Fruit fly (Drosophila melanogaster) whole organism, embryonic: ENCODE measurements around the gene CG9270.
A peak's percentile ranks its signal among the peaks of the same experiment; 100 is the strongest.

ENCODE experiments used
- Ada2b ChIP-seq: fragments of 200-800 bp; sonication (Bioruptor generic); IDR thresholded peaks from 2 replicates; pipeline ENCODE4 v1.3.6; 2022; ENCODE audit warnings: missing biosample characterization, missing genetic modification characterization
- Blimp-1 ChIP-seq: fragments of 200-800 bp; sonication (Bioruptor generic); optimal IDR thresholded peaks from 3 replicates; lab custom pipeline; 2018; ENCODE audit warnings: missing biosample characterization, missing genetic modification characterization, mild to moderate bottlenecking, moderate library complexity, missing genetic modification reagents
- CG12659 ChIP-seq: fragments of 200-800 bp; sonication (Bioruptor generic); optimal IDR thresholded peaks from 3 replicates; lab custom pipeline; 2017; ENCODE audit warnings: mild to moderate bottlenecking, missing biosample characterization, missing genetic modification reagents, missing genetic modification characterization
- CG16779 ChIP-seq: fragments of 200-800 bp; sonication (Bioruptor generic); IDR thresholded peaks from 2 replicates; pipeline ENCODE4 v1.3.6; 2022; ENCODE audit warnings: missing biosample characterization, missing genetic modification characterization
- CG17802 ChIP-seq: fragments of 200-800 bp; sonication (Bioruptor generic); optimal IDR thresholded peaks from 2 replicates; lab custom pipeline; 2018; ENCODE audit warnings: missing biosample characterization, mild to moderate bottlenecking, missing genetic modification characterization, moderate library complexity
- CG30431 ChIP-seq: fragments of 200-800 bp; sonication (Bioruptor generic); optimal IDR thresholded peaks from 2 replicates; lab custom pipeline; 2017; ENCODE audit warnings: missing biosample characterization, missing genetic modification characterization
- CG3065 ChIP-seq: fragments of 200-800 bp; sonication (Bioruptor generic); optimal IDR thresholded peaks from 2 replicates; lab custom pipeline; 2016; ENCODE audit warnings: missing biosample characterization, missing genetic modification characterization
- CG31365 ChIP-seq: fragments of 200-800 bp; sonication (Bioruptor generic); optimal IDR thresholded peaks from 2 replicates; lab custom pipeline; 2018; ENCODE audit warnings: missing biosample characterization, mild to moderate bottlenecking, missing genetic modification characterization
- CG31441 ChIP-seq: fragments of 200-800 bp; sonication (Bioruptor generic); IDR thresholded peaks from 2 replicates; pipeline ENCODE4 v1.3.6; 2022; ENCODE audit warnings: missing biosample characterization, missing genetic modification characterization
- CG32767 ChIP-seq: fragments of 200-800 bp; sonication (Bioruptor generic); IDR thresholded peaks from 2 replicates; pipeline ENCODE4 v1.3.6; 2022; ENCODE audit warnings: missing biosample characterization, missing genetic modification characterization
- CG3407 ChIP-seq: fragments of 200-800 bp; sonication (Bioruptor generic); optimal IDR thresholded peaks from 2 replicates; lab custom pipeline; 2018; ENCODE audit warnings: missing biosample characterization, mild to moderate bottlenecking, missing genetic modification characterization
- CG34224 ChIP-seq: fragments of 200-800 bp; sonication (Bioruptor generic); IDR thresholded peaks from 3 replicates; pipeline ENCODE4 v1.3.6; 2022; ENCODE audit warnings: missing biosample characterization, missing genetic modification characterization; ENCODE audit not compliant: partially characterized antibody
- CG5245 ChIP-seq: fragments of 200-800 bp; sonication (Bioruptor generic); optimal IDR thresholded peaks from 3 replicates; lab custom pipeline; 2016; ENCODE audit warnings: missing biosample characterization, missing genetic modification characterization
- CG6254 ChIP-seq: fragments of 200-800 bp; sonication (Bioruptor generic); optimal IDR thresholded peaks from 3 replicates; lab custom pipeline; 2017; ENCODE audit warnings: mild to moderate bottlenecking, missing biosample characterization, missing genetic modification reagents, missing genetic modification characterization
- CG7372 ChIP-seq: fragments of 200-800 bp; sonication (Bioruptor generic); IDR thresholded peaks from 2 replicates; pipeline ENCODE4 v1.3.6; 2022; ENCODE audit warnings: missing biosample characterization, missing genetic modification characterization
- CG7839 ChIP-seq: fragments of 200-800 bp; sonication (Bioruptor generic); optimal IDR thresholded peaks from 3 replicates; lab custom pipeline; 2018; ENCODE audit warnings: missing biosample characterization, mild to moderate bottlenecking, missing genetic modification characterization, moderate library complexity
- CG7963 ChIP-seq: fragments of 200-800 bp; sonication (Bioruptor generic); IDR thresholded peaks from 3 replicates; pipeline ENCODE4 v1.3.6; 2022; ENCODE audit warnings: missing biosample characterization, missing genetic modification characterization; ENCODE audit not compliant: partially characterized antibody
- CG8089 ChIP-seq: fragments of 200-800 bp; sonication (Bioruptor generic); optimal IDR thresholded peaks from 3 replicates; lab custom pipeline; 2016; ENCODE audit warnings: missing biosample characterization, missing genetic modification characterization
- CG8281 ChIP-seq: fragments of 200-800 bp; sonication (Bioruptor generic); optimal IDR thresholded peaks from 2 replicates; lab custom pipeline; 2018; ENCODE audit warnings: missing biosample characterization, mild to moderate bottlenecking, missing genetic modification characterization, moderate library complexity
- Chrac-16 ChIP-seq: fragments of 200-800 bp; sonication (Bioruptor generic); optimal IDR thresholded peaks from 3 replicates; lab custom pipeline; 2016; ENCODE audit warnings: missing biosample characterization, missing genetic modification characterization
- D ChIP-seq, 2 experiments: fragments of 200-800 bp in 1 of 2; fragments of >200 bp in 1 of 2; sonication (Bioruptor generic) in 1 of 2; optimal IDR thresholded peaks; 2 replicates in 1 of 2; 3 replicates in 1 of 2; lab custom pipeline; 2017; ENCODE audit warnings: mild to moderate bottlenecking in 1 of 2, missing biosample characterization in 1 of 2, missing genetic modification characterization in 1 of 2, missing genetic modification reagents in 1 of 2
- Dip3 ChIP-seq: fragments of 200-800 bp; sonication (Bioruptor generic); optimal IDR thresholded peaks from 3 replicates; lab custom pipeline; 2016; ENCODE audit warnings: missing biosample characterization, missing genetic modification characterization
- Dll ChIP-seq: fragments of 200-800 bp; sonication (Bioruptor generic); IDR thresholded peaks from 4 replicates; pipeline ENCODE4 v1.3.6; 2022; ENCODE audit warnings: missing biosample characterization, missing genetic modification characterization; ENCODE audit not compliant: partially characterized antibody
- Dp ChIP-seq: fragments of 200-800 bp; sonication (Bioruptor generic); optimal IDR thresholded peaks from 2 replicates; lab custom pipeline; 2018; ENCODE audit warnings: missing biosample characterization, mild to moderate bottlenecking, missing genetic modification characterization, moderate library complexity
- Dref ChIP-seq: fragments of 200-800 bp; sonication (Bioruptor generic); IDR thresholded peaks from 2 replicates; pipeline ENCODE4 v1.3.6; 2022; ENCODE audit warnings: missing biosample characterization, missing genetic modification characterization
- ERR ChIP-seq: fragments of 200-800 bp; sonication (Bioruptor generic); optimal IDR thresholded peaks from 2 replicates; lab custom pipeline; 2016; ENCODE audit warnings: missing biosample characterization, missing genetic modification characterization
- Hmx ChIP-seq: fragments of 200-800 bp; sonication (Bioruptor generic); optimal IDR thresholded peaks from 2 replicates; lab custom pipeline; 2016; ENCODE audit warnings: missing biosample characterization, missing genetic modification characterization
- Lpt ChIP-seq: fragments of >200 bp; optimal IDR thresholded peaks from 2 replicates; lab custom pipeline; 2018; ENCODE audit warnings: missing biosample characterization, missing genetic modification characterization
- Myb ChIP-seq: fragments of 200-800 bp; sonication (Bioruptor generic); optimal IDR thresholded peaks from 2 replicates; lab custom pipeline; 2016; ENCODE audit warnings: missing biosample characterization, missing genetic modification characterization
- NfI ChIP-seq: fragments of 200-800 bp; sonication (Bioruptor generic); optimal IDR thresholded peaks from 3 replicates; lab custom pipeline; 2018; ENCODE audit warnings: missing biosample characterization, mild to moderate bottlenecking, missing genetic modification characterization, moderate library complexity
- Pdp1 ChIP-seq, 2 experiments: fragments of 200-800 bp; sonication (Bioruptor generic); optimal IDR thresholded peaks; 3 replicates each; lab custom pipeline; 2016; ENCODE audit warnings: missing biosample characterization in 2 of 2, missing genetic modification characterization in 2 of 2, mild to moderate bottlenecking in 1 of 2, moderate library complexity in 1 of 2
- Ravus ChIP-seq: fragments of 200-800 bp; sonication (Bioruptor generic); IDR thresholded peaks from 2 replicates; pipeline ENCODE4 v1.3.6; 2022; ENCODE audit warnings: missing biosample characterization, missing genetic modification characterization
- bcd ChIP-seq: fragments of 200-800 bp; sonication (Bioruptor generic); optimal IDR thresholded peaks from 2 replicates; lab custom pipeline; 2017; ENCODE audit warnings: missing biosample characterization, mild to moderate bottlenecking, missing genetic modification characterization
- cg ChIP-seq: fragments of 200-800 bp; sonication (Bioruptor generic); optimal IDR thresholded peaks from 3 replicates; lab custom pipeline; 2019; ENCODE audit warnings: missing biosample characterization, mild to moderate bottlenecking, missing genetic modification characterization, moderate library complexity
- chinmo ChIP-seq: fragments of 200-800 bp; sonication (Bioruptor generic); IDR thresholded peaks from 4 replicates; pipeline ENCODE4 v1.3.6; 2022; ENCODE audit warnings: missing biosample characterization, missing genetic modification characterization; ENCODE audit not compliant: partially characterized antibody
- croc ChIP-seq: fragments of 200-800 bp; sonication (Bioruptor generic); conservative IDR thresholded peaks from 3 replicates; pipeline ENCODE4 v1.3.6; 2022; ENCODE audit warnings: missing biosample characterization, missing genetic modification characterization
- crp ChIP-seq, 2 experiments: fragments of 200-800 bp; sonication (Bioruptor generic); optimal IDR thresholded peaks; 2 replicates in 1 of 2; 3 replicates in 1 of 2; lab custom pipeline; 2017; ENCODE audit warnings: missing biosample characterization in 2 of 2, missing genetic modification characterization in 2 of 2, mild to moderate bottlenecking in 1 of 2, moderate library complexity in 1 of 2
- esg ChIP-seq: fragments of 200-800 bp; sonication (Bioruptor generic); conservative IDR thresholded peaks from 2 replicates; pipeline ENCODE4 v1.3.6; 2022; ENCODE audit warnings: missing biosample characterization, missing genetic modification characterization
- eve ChIP-seq, 2 experiments: fragments of >200 bp; optimal IDR thresholded peaks; 2 replicates each; lab custom pipeline; 2017; ENCODE audit warnings: missing biosample characterization in 2 of 2, missing genetic modification characterization in 2 of 2
- gem ChIP-seq: fragments of 200-800 bp; sonication (Bioruptor generic); optimal IDR thresholded peaks from 2 replicates; lab custom pipeline; 2019; ENCODE audit warnings: missing biosample characterization, mild to moderate bottlenecking, missing genetic modification characterization, moderate library complexity
- gfzf ChIP-seq: fragments of 200-800 bp; sonication (Bioruptor generic); optimal IDR thresholded peaks from 2 replicates; lab custom pipeline; 2016; ENCODE audit warnings: missing biosample characterization, mild to moderate bottlenecking, missing genetic modification characterization, moderate library complexity
- insv ChIP-seq, 2 experiments: fragments of 200-800 bp; sonication (Bioruptor generic); optimal IDR thresholded peaks; 3 replicates each; lab custom pipeline; 2016 to 2018; ENCODE audit warnings: missing biosample characterization in 2 of 2, missing genetic modification characterization in 2 of 2
- mld ChIP-seq: fragments of 200-800 bp; sonication (Bioruptor generic); IDR thresholded peaks from 3 replicates; pipeline ENCODE4 v1.3.6; 2022; ENCODE audit warnings: missing biosample characterization, missing genetic modification characterization; ENCODE audit not compliant: partially characterized antibody
- pzg ChIP-seq: fragments of 200-800 bp; sonication (Bioruptor generic); optimal IDR thresholded peaks from 3 replicates; lab custom pipeline; 2018; ENCODE audit warnings: missing biosample characterization, mild to moderate bottlenecking, missing genetic modification characterization, moderate library complexity
- sens ChIP-seq: fragments of 200-800 bp; sonication (Bioruptor generic); peaks from one replicate; lab custom pipeline; 2016; ENCODE audit warnings: missing biosample characterization, missing genetic modification characterization
- sima ChIP-seq: fragments of 200-800 bp; sonication (Bioruptor generic); optimal IDR thresholded peaks from 2 replicates; lab custom pipeline; 2016; ENCODE audit warnings: missing biosample characterization, missing genetic modification characterization
- yki ChIP-seq: fragments of >200 bp; optimal IDR thresholded peaks from 3 replicates; lab custom pipeline; 2018

CG9270 gene

DNA sequence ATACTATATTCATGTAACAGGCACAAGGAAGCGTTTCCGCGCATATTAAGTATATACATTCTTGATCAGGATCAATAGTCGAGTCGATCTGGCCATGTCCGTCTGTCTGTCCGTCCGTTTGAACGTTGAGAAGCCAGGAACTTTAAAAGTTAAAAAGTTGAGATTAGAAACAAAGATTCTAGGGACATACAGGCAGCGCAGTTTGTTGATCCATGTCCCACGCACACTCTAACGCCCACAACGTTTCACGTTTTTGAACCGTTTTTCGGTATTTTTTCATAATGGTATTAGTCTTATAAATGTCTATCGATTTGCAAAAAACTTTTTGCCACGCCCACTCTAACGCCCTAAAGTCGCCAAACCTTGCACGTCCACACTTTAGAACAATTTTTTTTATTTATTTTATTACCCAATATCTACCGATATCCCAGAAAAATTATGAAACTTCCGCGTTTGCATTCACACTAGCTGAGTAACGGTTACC, 10.8 kb downstream of the CG9270 start:
- TF ChIP-seq CG7839 (no peak), crp (GFP tag; optimal IDR thresholded peaks at IDR 0.05; lab: Kevin White, UChicago) (peak in 1 of 2 experiments; percentile 79), CG34224 (no peak), gem (tag; lab: Kevin White, UChicago) (no peak), pzg (GFP tag; lab: Kevin White, UChicago) (no peak), CG3065 (peak; percentile 77), gfzf (GFP tag; lab: Kevin White, UChicago) (peak; percentile 57), CG32767 (GFP tag; lab: Robert Waterston, UW) (peak; percentile 18; the same call in 1 of the 2 replicates), CG7372 (GFP tag; lab: Robert Waterston, UW) (no peak), eve (GFP tag; optimal IDR thresholded peaks at IDR 0.05; lab: Kevin White, UChicago) (no peak), bcd (GFP tag; lab: Kevin White, UChicago) (no peak), CG8281 (tag; lab: Kevin White, UChicago) (peak; percentile 17), chinmo (no peak), mld (no peak), Dref (0 out of 2 replicates have a peak, but pooled peaks have one; percentile 22), CG8089 (GFP tag; lab: Kevin White, UChicago) (no peak), sens (GFP tag; lab: Kevin White, UChicago) (peak; percentile 72), NfI (no peak), CG17802 (tag; lab: Kevin White, UChicago) (peak; percentile 76), Ada2b (GFP tag; lab: Robert Waterston, UW) (no peak), Chrac-16 (GFP tag; lab: Kevin White, UChicago) (no peak), Myb (GFP tag; lab: Kevin White, UChicago) (peak; percentile 32), Dp (GFP tag; lab: Kevin White, UChicago) (peak; percentile 27), CG7963 (GFP tag; lab: Robert Waterston, UW) (0 out of 3 replicates have a peak, but pooled peaks have one; percentile 7), CG6254 (GFP tag; lab: Kevin White, UChicago) (no peak), Dll (GFP tag; lab: Robert Waterston, UW) (no peak)

- TF ChIP-seq sima (no peak), CG16779 (GFP tag; lab: Robert Waterston, UW) (no peak), cg (GFP tag; lab: Kevin White, UChicago) (peak; percentile 56), Chrac-16 (GFP tag; lab: Kevin White, UChicago) (peak; percentile 69), croc (GFP tag; lab: Robert Waterston, UW) (peak; percentile 76), Pdp1 (GFP tag; optimal IDR thresholded peaks at IDR 0.05; lab: Kevin White, UChicago) (peak; percentile 60 to 84), Blimp-1 (GFP tag; lab: Kevin White, UChicago) (peak; percentile 79), esg (peak; percentile 69), CG31365 (tag; lab: Kevin White, UChicago) (no peak), Hmx (GFP tag; lab: Kevin White, UChicago) (peak; percentile 61), CG30431 (peak; percentile 57), gem (tag; lab: Kevin White, UChicago) (peak; percentile 84), yki (lab: Kevin White, UChicago) (no peak), crp (GFP tag; optimal IDR thresholded peaks at IDR 0.05; lab: Kevin White, UChicago) (peak; percentile 88 to 99), D (optimal IDR thresholded peaks at IDR 0.05; lab: Kevin White, UChicago) (no peak), D (GFP tag; optimal IDR thresholded peaks at IDR 0.05; lab: Kevin White, UChicago) (peak; percentile 76), Ravus (GFP tag; lab: Robert Waterston, UW) (no peak), ERR (GFP tag; lab: Kevin White, UChicago) (peak; percentile 80), insv (GFP tag; optimal IDR thresholded peaks at IDR 0.05; lab: Kevin White, UChicago) (peak in 1 of 2 experiments; percentile 10), CG5245 (GFP tag; lab: Kevin White, UChicago) (peak; percentile 53), CG12659 (peak; percentile 68), CG3407 (GFP tag; lab: Kevin White, UChicago) (peak; percentile 60), CG31441 (peak; percentile 69), Lpt (GFP tag; lab: Kevin White, UChicago) (no peak), Dip3 (GFP tag; lab: Kevin White, UChicago) (peak; percentile 61)
Measured at dm6 chr2L:20922196-20923087, 11.5 kb downstream of the CG9270 start, which contains the start of gene Mtp. Gene Mtp, minus strand, starts transcription at chr2L:20922876.
